Fruit fly (Drosophila melanogaster): Measurements from ENCODE around the gene mld.

DNA sequence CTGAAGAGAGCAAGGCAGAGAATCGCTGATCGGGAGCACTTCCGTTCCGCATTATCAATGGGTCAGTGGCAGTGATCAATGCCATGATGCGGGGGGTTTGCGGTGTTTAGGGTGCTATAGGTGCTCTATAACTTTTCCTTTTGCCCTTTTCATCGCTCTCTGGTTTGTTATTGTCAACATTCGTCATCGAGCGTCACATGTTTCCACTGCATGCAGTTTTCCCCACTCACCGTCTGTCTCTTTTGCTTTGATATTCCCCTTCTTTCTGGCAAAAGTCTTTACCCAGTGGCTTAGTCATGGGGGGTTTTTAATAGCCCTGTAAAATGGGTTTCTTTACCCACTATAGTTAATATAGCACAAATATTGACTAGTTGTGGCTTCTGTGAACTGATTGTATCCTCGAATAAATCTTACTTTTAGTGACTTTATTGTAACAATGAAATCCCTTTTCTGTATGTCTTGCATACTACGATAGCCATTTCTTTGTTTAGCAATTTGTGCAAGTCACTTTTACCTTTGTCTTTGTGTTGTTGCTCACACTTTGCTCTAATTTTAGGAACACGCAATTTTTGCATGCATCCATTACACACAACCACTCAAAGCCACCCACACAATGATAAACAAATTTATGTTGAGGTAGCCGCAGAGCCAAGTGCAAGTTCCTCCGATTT is 18.6 kb upstream of the mld start:
- TF ChIP-seq OdsH (GFP tag; optimal IDR thresholded peaks at IDR 0.05) (peak; percentile 19), jim (GFP tag; optimal IDR thresholded peaks at IDR 0.05) (no peak), dsf (GFP tag; optimal IDR thresholded peaks at IDR 0.05; ENCODE audit: borderline replicate concordance) (no peak), lola (GFP tag; optimal IDR thresholded peaks at IDR 0.05) (no peak), usp (GFP tag; optimal IDR thresholded peaks at IDR 0.05) (no peak)
